Worm (Caenorhabditis elegans) whole organism, mixed stage, embryonic: Measurements from ENCODE around the gene F20D6.5.

Source experiments
- ceh-39 ChIP-seq: fragments of 150-350 bp; optimal IDR thresholded peaks from 2 replicates; lab custom pipeline; 2014; ENCODE audit warnings: missing biosample characterization, missing genetic modification characterization
- nhr-28 ChIP-seq: fragments of 150-350 bp; optimal IDR thresholded peaks from 2 replicates; lab custom pipeline; 2014; ENCODE audit warnings: missing biosample characterization, missing genetic modification characterization
- nhr-76 ChIP-seq: sonication (generic microtip); optimal IDR thresholded peaks from 2 replicates; lab custom pipeline; 2017; ENCODE audit warnings: missing biosample characterization, missing genetic modification characterization
- tbx-8 ChIP-seq: fragments of 200-800 bp; sonication (Bioruptor generic); optimal IDR thresholded peaks from 2 replicates; lab custom pipeline; 2018; ENCODE audit warnings: mild to moderate bottlenecking, missing genetic modification characterization, moderate library complexity, missing compliant biosample characterization
- unc-120 ChIP-seq: sonication (generic microtip); optimal IDR thresholded peaks from 2 replicates; lab custom pipeline; 2017; ENCODE audit warnings: missing genetic modification characterization, missing compliant biosample characterization; ENCODE audit not compliant: poor library complexity, severe bottlenecking

DNA sequence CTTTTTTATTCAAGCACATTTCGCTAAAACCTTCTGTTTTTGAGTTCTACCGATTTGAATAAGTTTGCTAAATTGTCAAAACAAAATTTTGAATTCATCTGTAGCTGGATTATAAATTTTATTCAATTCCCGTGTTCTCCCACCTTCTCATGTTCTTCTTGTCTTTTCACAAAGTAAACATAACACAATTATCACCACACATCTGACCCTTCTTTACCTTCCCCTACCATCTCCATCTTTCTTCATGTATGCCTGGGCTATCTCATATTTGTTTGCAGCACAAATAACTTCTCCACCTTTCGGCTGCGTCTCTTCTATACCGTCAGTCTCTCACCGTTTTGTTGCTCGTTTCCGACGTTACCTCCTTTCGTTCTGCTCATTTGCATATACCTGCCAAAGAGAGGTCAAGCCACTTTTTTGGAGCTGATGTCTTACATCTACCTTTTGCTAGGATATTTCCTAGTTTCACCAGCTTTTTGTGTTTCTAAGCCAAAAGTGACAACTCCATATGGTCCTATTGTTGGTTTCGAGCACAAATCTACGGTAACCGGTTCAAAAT, 41.4 kb downstream of the F20D6.5 start, which contains the start of gene cest-17:
- no peak for TF ChIP-seq tbx-8
- TF ChIP-seq unc-120 (tag; lab: Kevin White, UChicago) = no peak
- TF ChIP-seq nhr-76 (tag; lab: Kevin White, UChicago) = no peak
- TF ChIP-seq ceh-39 (tag; lab: Kevin White, UChicago) = no peak
- TF ChIP-seq nhr-28 = no peak
